Fruit fly (Drosophila melanogaster): ENCODE data around the gene CG33272.

CG33272 gene

DNA sequence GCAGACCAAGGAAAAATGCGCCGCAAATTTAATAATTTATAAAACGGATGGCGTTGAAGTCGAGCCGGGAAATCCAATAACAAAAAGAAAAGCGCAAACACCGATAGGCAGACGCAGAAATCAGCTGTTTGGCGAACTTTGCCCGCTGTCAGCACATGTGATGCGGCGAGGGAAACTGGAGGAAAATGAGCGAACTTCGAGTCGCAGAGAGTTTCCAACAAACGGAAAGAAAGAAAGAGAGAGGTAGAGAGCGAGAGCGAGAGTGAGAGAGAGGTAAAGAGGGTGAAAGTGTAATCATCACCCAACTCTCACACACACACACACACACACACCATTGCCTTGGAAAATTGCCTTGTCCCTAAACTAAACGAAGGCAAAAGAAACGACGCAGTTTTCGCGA lies 46.8 kb upstream of the CG33272 start (continued):
- no peak for TF ChIP-seq Ets97D (GFP tag; optimal IDR thresholded peaks at IDR 0.05)
- no peak for TF ChIP-seq CG15269 (tag; optimal IDR thresholded peaks at IDR 0.05)
- no peak for TF ChIP-seq CG31388 (GFP tag; optimal IDR thresholded peaks at IDR 0.05)
- TF ChIP-seq CG3281 (GFP tag; optimal IDR thresholded peaks at IDR 0.05) = no peak
- TF ChIP-seq Blimp-1 (GFP tag; optimal IDR thresholded peaks at IDR 0.05) = peak; percentile 71
- TF ChIP-seq cato (GFP tag; optimal IDR thresholded peaks at IDR 0.05; ENCODE audit: borderline replicate concordance) = no peak
- no peak for TF ChIP-seq Aef1 (GFP tag; IDR thresholded peaks at IDR 0.05)
- TF ChIP-seq az2 (GFP tag; optimal IDR thresholded peaks at IDR 0.05) = no peak
- TF ChIP-seq CG10209 (GFP tag; optimal IDR thresholded peaks at IDR 0.05) = no peak
- TF ChIP-seq bsh (GFP tag; optimal IDR thresholded peaks at IDR 0.05) = peak in 1 of 2 experiments; percentile 85
- no peak for TF ChIP-seq Spps (tag; optimal IDR thresholded peaks at IDR 0.05)
- 0 out of 3 replicates have a peak, but pooled peaks have one; percentile 4 for TF ChIP-seq CG6175 (GFP tag; IDR thresholded peaks at IDR 0.05)
- TF ChIP-seq inv (GFP tag; IDR thresholded peaks at IDR 0.05; ENCODE audit: partially characterized antibody) = no peak
- no peak for TF ChIP-seq CrebB (tag; optimal IDR thresholded peaks at IDR 0.05)
- TF ChIP-seq Opbp (GFP tag; IDR thresholded peaks at IDR 0.05; ENCODE audit: partially characterized antibody) = no peak

DNA sequence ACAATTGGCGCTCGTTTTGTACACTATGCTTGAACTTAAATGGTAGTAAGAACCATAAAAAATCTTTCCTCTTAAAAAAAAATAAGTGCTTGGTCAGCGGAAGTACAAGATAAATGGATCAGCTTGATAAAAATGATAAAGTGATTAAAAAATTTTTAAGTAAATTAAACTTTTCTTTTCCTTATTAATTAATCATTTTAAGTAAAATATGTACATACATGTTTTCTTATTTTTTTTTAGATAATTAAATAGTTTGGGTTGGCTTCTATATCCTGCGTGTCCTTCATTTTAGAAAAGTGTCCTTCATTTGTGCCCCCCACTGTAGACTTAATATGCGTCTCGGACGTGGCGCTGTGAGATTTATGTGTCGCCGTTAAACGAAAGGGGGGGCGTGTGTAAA lies 46.2 kb upstream of the CG33272 start:
- TF ChIP-seq CG3995 (GFP tag; optimal IDR thresholded peaks at IDR 0.05) = no peak
- TF ChIP-seq pan (optimal IDR thresholded peaks at IDR 0.05) = no peak
- TF ChIP-seq pan (GFP tag; optimal IDR thresholded peaks at IDR 0.05 in 1 of 2, IDR thresholded peaks at IDR 0.05 in 1 of 2) = peak in 1 of 2 experiments; percentile 20
- no peak for TF ChIP-seq gcm (GFP tag; optimal IDR thresholded peaks at IDR 0.05)
- TF ChIP-seq gsb-n (tag; optimal IDR thresholded peaks at IDR 0.05) = no peak
- TF ChIP-seq stc (GFP tag; IDR thresholded peaks at IDR 0.05) = no peak
- no peak for TF ChIP-seq Optix (GFP tag; IDR thresholded peaks at IDR 0.05)
- no peak for TF ChIP-seq pfk (GFP tag; optimal IDR thresholded peaks at IDR 0.05)
- no peak for TF ChIP-seq CG1647 (GFP tag; optimal IDR thresholded peaks at IDR 0.05)
- TF ChIP-seq CG12744 (GFP tag; optimal IDR thresholded peaks at IDR 0.05) = no peak
- no peak for TF ChIP-seq CG10543 (GFP tag; optimal IDR thresholded peaks at IDR 0.05)
- no peak for TF ChIP-seq NC2α (GFP tag; optimal IDR thresholded peaks at IDR 0.05)
- TF ChIP-seq Dll (GFP tag; IDR thresholded peaks at IDR 0.05; ENCODE audit: partially characterized antibody) = no peak
- TF ChIP-seq dpn (GFP tag; optimal IDR thresholded peaks at IDR 0.05) = peak in 1 of 2 experiments; percentile 24
- no peak for TF ChIP-seq CG9797 (GFP tag; optimal IDR thresholded peaks at IDR 0.05)
- TF ChIP-seq crol (GFP tag; IDR thresholded peaks at IDR 0.05) = no peak
- TF ChIP-seq Opbp (GFP tag; IDR thresholded peaks at IDR 0.05; ENCODE audit: partially characterized antibody) = no peak
- no peak for TF ChIP-seq cato (GFP tag; optimal IDR thresholded peaks at IDR 0.05; ENCODE audit: borderline replicate concordance)
- no peak for TF ChIP-seq CG11085 (GFP tag; IDR thresholded peaks at IDR 0.05)
- TF ChIP-seq CG9609 (GFP tag; optimal IDR thresholded peaks at IDR 0.05) = no peak
- no peak for TF ChIP-seq CG32772 (GFP tag; IDR thresholded peaks at IDR 0.05)
- no peak for TF ChIP-seq CG9876 (GFP tag; optimal IDR thresholded peaks at IDR 0.05)
- TF ChIP-seq ems (GFP tag; optimal IDR thresholded peaks at IDR 0.05) = no peak
- no peak for TF ChIP-seq Mrtf (GFP tag; IDR thresholded peaks at IDR 0.05)
- no peak for TF ChIP-seq Bdp1 (GFP tag; optimal IDR thresholded peaks at IDR 0.05)
- TF ChIP-seq rib (GFP tag; IDR thresholded peaks at IDR 0.05) = no peak
- no peak for TF ChIP-seq CG12769 (tag; optimal IDR thresholded peaks at IDR 0.05)
- no peak for TF ChIP-seq CG16863 (GFP tag; optimal IDR thresholded peaks at IDR 0.05)
- TF ChIP-seq CG11504 (tag; optimal IDR thresholded peaks at IDR 0.05) = peak; percentile 15
- TF ChIP-seq CG10209 (GFP tag; optimal IDR thresholded peaks at IDR 0.05) = peak; percentile 26
- no peak for TF ChIP-seq CG8281 (tag; optimal IDR thresholded peaks at IDR 0.05)
- TF ChIP-seq CG16813 (GFP tag; IDR thresholded peaks at IDR 0.05; ENCODE audit: partially characterized antibody) = no peak
- no peak for TF ChIP-seq Spps (tag; optimal IDR thresholded peaks at IDR 0.05)
- TF ChIP-seq Hey (tag; optimal IDR thresholded peaks at IDR 0.05) = no peak
- no peak for TF ChIP-seq pb (GFP tag; optimal IDR thresholded peaks at IDR 0.05)
- TF ChIP-seq lab (GFP tag; optimal IDR thresholded peaks at IDR 0.05) = peak; percentile 54
- TF ChIP-seq CG15073 (GFP tag; optimal IDR thresholded peaks at IDR 0.05) = no peak
- TF ChIP-seq caup (GFP tag; optimal IDR thresholded peaks at IDR 0.05; ENCODE audit: severe bottlenecking) = peak; percentile 41
- TF ChIP-seq fru (optimal IDR thresholded peaks at IDR 0.05) = no peak
